Worm (Caenorhabditis elegans) whole organism, young adult: ENCODE measurements around the gene cpi-2.

Experiments
- B0019.2 ChIP-seq: fragments of 200-800 bp; sonication (Bioruptor generic); conservative IDR thresholded peaks from 2 replicates; pipeline ENCODE4 v1.3.6; 2022; ENCODE audit warnings: missing genetic modification reagents, missing genetic modification characterization, missing compliant biosample characterization
- C06A6.2 ChIP-seq: fragments of 200-800 bp; sonication (Bioruptor generic); conservative IDR thresholded peaks from 2 replicates; pipeline ENCODE4 v1.3.6; 2022; ENCODE audit warnings: missing genetic modification characterization, missing compliant biosample characterization
- D2030.7 ChIP-seq: fragments of 200-800 bp; sonication (Bioruptor generic); IDR thresholded peaks from 2 replicates; pipeline ENCODE4 v1.3.6; 2022; ENCODE audit warnings: missing genetic modification reagents, missing genetic modification characterization, missing compliant biosample characterization
- F37B4.10 ChIP-seq: fragments of 200-800 bp; sonication (Bioruptor generic); IDR thresholded peaks from 2 replicates; pipeline ENCODE4 v1.3.6; 2022; ENCODE audit warnings: missing genetic modification characterization, missing compliant biosample characterization
- F39B2.1 ChIP-seq: fragments of 200-800 bp; sonication (Bioruptor generic); IDR thresholded peaks from 2 replicates; pipeline ENCODE4 v1.3.6; 2022; ENCODE audit warnings: missing genetic modification reagents, missing genetic modification characterization, missing compliant biosample characterization
- F55B11.4 ChIP-seq: sonication (generic microtip); optimal IDR thresholded peaks from 2 replicates; lab custom pipeline; 2016; ENCODE audit warnings: missing compliant biosample characterization, missing genetic modification characterization, borderline replicate concordance; ENCODE audit not compliant: insufficient read depth
- F57C9.4 ChIP-seq: sonication (generic microtip); optimal IDR thresholded peaks from 2 replicates; lab custom pipeline; 2017; ENCODE audit warnings: mild to moderate bottlenecking, missing genetic modification characterization, missing compliant biosample characterization
- K12H6.12 ChIP-seq: fragments of 200-800 bp; sonication (Bioruptor generic); optimal IDR thresholded peaks from 2 replicates; lab custom pipeline; 2018; ENCODE audit warnings: mild to moderate bottlenecking, missing genetic modification characterization, missing compliant biosample characterization
- T26A5.8 ChIP-seq: sonication (generic microtip); optimal IDR thresholded peaks from 2 replicates; lab custom pipeline; 2016; ENCODE audit warnings: missing genetic modification characterization, missing compliant biosample characterization
- Y53F4B.3 ChIP-seq: fragments of 200-800 bp; sonication (Bioruptor generic); IDR thresholded peaks from 2 replicates; pipeline ENCODE4 v1.3.6; 2022; ENCODE audit warnings: missing genetic modification reagents, missing genetic modification characterization, missing compliant biosample characterization
- akir-1 ChIP-seq: fragments of 200-800 bp; sonication (Bioruptor generic); optimal IDR thresholded peaks from 2 replicates; lab custom pipeline; 2018; ENCODE audit warnings: mild to moderate bottlenecking, missing genetic modification characterization, moderate library complexity, missing compliant biosample characterization
- aptf-2 ChIP-seq: fragments of 200-800 bp; sonication (Bioruptor generic); conservative IDR thresholded peaks from 2 replicates; pipeline ENCODE4 v1.3.6; 2022; ENCODE audit warnings: missing genetic modification reagents, missing genetic modification characterization, missing compliant biosample characterization
- atf-7 ChIP-seq: sonication (generic microtip); optimal IDR thresholded peaks from 2 replicates; lab custom pipeline; 2017; ENCODE audit warnings: mild to moderate bottlenecking, missing genetic modification characterization, missing compliant biosample characterization
- attf-3 ChIP-seq: fragments of 200-800 bp; sonication (Bioruptor generic); conservative IDR thresholded peaks from 2 replicates; pipeline ENCODE4 v1.3.6; 2022; ENCODE audit warnings: missing genetic modification reagents, missing genetic modification characterization, missing compliant biosample characterization
- bed-1 ChIP-seq: fragments of 200-800 bp; sonication (Bioruptor generic); IDR thresholded peaks from 2 replicates; pipeline ENCODE4 v1.3.6; 2022; ENCODE audit warnings: missing genetic modification reagents, missing genetic modification characterization, missing compliant biosample characterization
- bed-2 ChIP-seq: fragments of 200-800 bp; sonication (Bioruptor generic); IDR thresholded peaks from 2 replicates; pipeline ENCODE4 v1.3.6; 2022; ENCODE audit warnings: missing genetic modification reagents, missing genetic modification characterization, missing compliant biosample characterization
- ccch-3 ChIP-seq: fragments of 200-800 bp; sonication (Bioruptor generic); optimal IDR thresholded peaks from 2 replicates; lab custom pipeline; 2018; ENCODE audit warnings: mild to moderate bottlenecking, missing genetic modification characterization, missing compliant biosample characterization
- cebp-2 ChIP-seq: fragments of 200-800 bp; sonication (Bioruptor generic); IDR thresholded peaks from 2 replicates; pipeline ENCODE4 v1.3.6; 2022; ENCODE audit warnings: missing genetic modification characterization, missing compliant biosample characterization
- ceh-100 ChIP-seq: fragments of 200-800 bp; sonication (Bioruptor generic); IDR thresholded peaks from 2 replicates; pipeline ENCODE4 v1.3.6; 2022; ENCODE audit warnings: missing genetic modification reagents, missing genetic modification characterization, missing compliant biosample characterization
- ceh-79 ChIP-seq: sonication (generic microtip); optimal IDR thresholded peaks from 2 replicates; lab custom pipeline; 2017; ENCODE audit warnings: mild to moderate bottlenecking, missing genetic modification characterization, missing compliant biosample characterization
- die-1 ChIP-seq: sonication (generic microtip); optimal IDR thresholded peaks from 2 replicates; lab custom pipeline; 2016; ENCODE audit warnings: missing genotype, mild to moderate bottlenecking, missing genetic modification characterization, missing compliant biosample characterization
- egl-18 ChIP-seq: fragments of 200-800 bp; sonication (Bioruptor generic); IDR thresholded peaks from 2 replicates; pipeline ENCODE4 v1.3.6; 2022; ENCODE audit warnings: missing genetic modification reagents, missing genetic modification characterization, missing compliant biosample characterization
- egrh-3 ChIP-seq: fragments of 200-800 bp; sonication (Bioruptor generic); IDR thresholded peaks from 2 replicates; pipeline ENCODE4 v1.3.6; 2022; ENCODE audit warnings: missing genetic modification reagents, missing genetic modification characterization, missing compliant biosample characterization
- fkh-3 ChIP-seq: sonication (generic microtip); optimal IDR thresholded peaks from 2 replicates; lab custom pipeline; 2016; ENCODE audit warnings: mild to moderate bottlenecking, missing genetic modification characterization, missing compliant biosample characterization
- hmg-20 ChIP-seq: fragments of 200-800 bp; sonication (Bioruptor generic); IDR thresholded peaks from 2 replicates; pipeline ENCODE4 v1.3.6; 2022; ENCODE audit warnings: missing genetic modification reagents, missing genetic modification characterization, missing compliant biosample characterization
- hrde-1 ChIP-seq: sonication (generic microtip); optimal IDR thresholded peaks from 2 replicates; lab custom pipeline; 2016; ENCODE audit warnings: missing genetic modification characterization, mild to moderate bottlenecking, missing compliant biosample characterization, moderate library complexity, missing genotype, missing genetic modification reagents, borderline replicate concordance
- lag-1 ChIP-seq: fragments of 200-800 bp; sonication (Bioruptor generic); IDR thresholded peaks from 2 replicates; pipeline ENCODE4 v1.3.6; 2022; ENCODE audit warnings: missing genetic modification reagents, missing genetic modification characterization, missing compliant biosample characterization
- lin-26 ChIP-seq: fragments of 200-800 bp; sonication (Bioruptor generic); IDR thresholded peaks from 2 replicates; pipeline ENCODE4 v1.3.6; 2022; ENCODE audit warnings: missing genetic modification reagents, missing genetic modification characterization, missing compliant biosample characterization
- lin-40 ChIP-seq: sonication (generic microtip); optimal IDR thresholded peaks from 2 replicates; lab custom pipeline; 2016; ENCODE audit warnings: missing genetic modification characterization, mild to moderate bottlenecking, missing compliant biosample characterization, missing genotype, missing genetic modification reagents
- lin-54 ChIP-seq: fragments of 200-800 bp; sonication (Bioruptor generic); optimal IDR thresholded peaks from 2 replicates; lab custom pipeline; 2018; ENCODE audit warnings: mild to moderate bottlenecking, missing genetic modification characterization, missing compliant biosample characterization
- lsl-1 ChIP-seq: fragments of 200-800 bp; sonication (Bioruptor generic); optimal IDR thresholded peaks from 2 replicates; lab custom pipeline; 2018; ENCODE audit warnings: mild to moderate bottlenecking, missing genetic modification characterization, moderate library complexity, missing compliant biosample characterization
- lsy-27 ChIP-seq: sonication (generic microtip); optimal IDR thresholded peaks from 2 replicates; lab custom pipeline; 2017; ENCODE audit warnings: missing genetic modification characterization, mild to moderate bottlenecking, missing compliant biosample characterization, antibody characterized with exemption, missing genotype, borderline replicate concordance; ENCODE audit not compliant: insufficient read depth
- madf-8 ChIP-seq: fragments of 200-800 bp; sonication (Bioruptor generic); conservative IDR thresholded peaks from 2 replicates; pipeline ENCODE4 v1.3.6; 2022; ENCODE audit warnings: missing genetic modification reagents, missing genetic modification characterization, missing compliant biosample characterization
- mes-4 ChIP-seq: sonication (generic microtip); optimal IDR thresholded peaks from 2 replicates; lab custom pipeline; 2016; ENCODE audit warnings: missing genotype, missing genetic modification characterization, missing compliant biosample characterization
- mxl-1 ChIP-seq: sonication (generic microtip); optimal IDR thresholded peaks from 2 replicates; lab custom pipeline; 2016; ENCODE audit warnings: missing genetic modification characterization, missing compliant biosample characterization
- nfya-2 ChIP-seq: fragments of 200-800 bp; sonication (Bioruptor generic); IDR thresholded peaks from 2 replicates; pipeline ENCODE4 v1.3.6; 2022; ENCODE audit warnings: missing genetic modification reagents, missing genetic modification characterization, missing compliant biosample characterization
- nhr-179 ChIP-seq: sonication (generic microtip); optimal IDR thresholded peaks from 2 replicates; lab custom pipeline; 2016; ENCODE audit warnings: mild to moderate bottlenecking, missing genetic modification characterization, missing compliant biosample characterization
- nhr-27 ChIP-seq: fragments of 200-800 bp; sonication (Bioruptor generic); optimal IDR thresholded peaks from 2 replicates; lab custom pipeline; 2018; ENCODE audit warnings: mild to moderate bottlenecking, missing genetic modification characterization, moderate library complexity, missing compliant biosample characterization
- pbrm-1 ChIP-seq: fragments of 200-800 bp; sonication (Bioruptor generic); IDR thresholded peaks from 2 replicates; pipeline ENCODE4 v1.3.6; 2022; ENCODE audit warnings: missing genetic modification reagents, missing genetic modification characterization, missing compliant biosample characterization
- rcor-1 ChIP-seq: fragments of 200-800 bp; sonication (Bioruptor generic); IDR thresholded peaks from 2 replicates; pipeline ENCODE4 v1.3.6; 2022; ENCODE audit warnings: missing genetic modification reagents, missing genetic modification characterization, missing compliant biosample characterization
- rec-8 ChIP-seq, 2 experiments: sonication (generic microtip); optimal IDR thresholded peaks; 2 replicates each; lab custom pipeline; 2016; ENCODE audit warnings: mild to moderate bottlenecking in 2 of 2, missing genetic modification characterization in 2 of 2, missing genetic modification reagents in 2 of 2, missing genotype in 2 of 2, missing biosample characterization in 1 of 2, missing compliant biosample characterization in 1 of 2, moderate library complexity in 1 of 2
- repo-1 ChIP-seq: sonication (generic microtip); optimal IDR thresholded peaks from 2 replicates; lab custom pipeline; 2017; ENCODE audit warnings: mild to moderate bottlenecking, missing genetic modification characterization, missing compliant biosample characterization
- rpc-1 ChIP-seq, 2 experiments: fragments of 150-350 bp in 1 of 2; sonication (generic microtip) in 1 of 2; optimal IDR thresholded peaks; 2 replicates each; lab custom pipeline; 2014 to 2018; ENCODE audit warnings: missing biosample characterization in 1 of 2, missing genetic modification characterization in 1 of 2, missing genetic modification reagents in 1 of 2, missing genotype in 1 of 2
- snpc-1.1 ChIP-seq: sonication (generic microtip); optimal IDR thresholded peaks from 2 replicates; lab custom pipeline; 2017; ENCODE audit warnings: missing genetic modification characterization, mild to moderate bottlenecking, missing compliant biosample characterization, antibody characterized with exemption, moderate library complexity, missing genotype, missing genetic modification reagents; ENCODE audit not compliant: insufficient read depth
- snpc-3.4 ChIP-seq: sonication (generic microtip); optimal IDR thresholded peaks from 2 replicates; lab custom pipeline; 2017; ENCODE audit warnings: missing genetic modification characterization, mild to moderate bottlenecking, missing compliant biosample characterization, antibody characterized with exemption, moderate library complexity, missing genotype, missing genetic modification reagents
- unc-130 ChIP-seq: sonication (generic microtip); optimal IDR thresholded peaks from 2 replicates; lab custom pipeline; 2016; ENCODE audit warnings: missing genetic modification reagents, missing genetic modification characterization, missing compliant biosample characterization
- unc-62 ChIP-seq: fragments of 150-350 bp; optimal IDR thresholded peaks from 2 replicates; lab custom pipeline; 2014; ENCODE audit warnings: missing biosample characterization, missing genetic modification reagents, missing genetic modification characterization
- xnd-1 ChIP-seq: sonication (generic microtip); optimal IDR thresholded peaks from 2 replicates; lab custom pipeline; 2016; ENCODE audit warnings: missing genotype, missing genetic modification reagents, missing genetic modification characterization, missing compliant biosample characterization
- zim-3 ChIP-seq: sonication (generic microtip); optimal IDR thresholded peaks from 2 replicates; lab custom pipeline; 2017; ENCODE audit warnings: mild to moderate bottlenecking, missing genetic modification characterization, moderate library complexity, missing compliant biosample characterization

The cpi-2 gene

DNA sequence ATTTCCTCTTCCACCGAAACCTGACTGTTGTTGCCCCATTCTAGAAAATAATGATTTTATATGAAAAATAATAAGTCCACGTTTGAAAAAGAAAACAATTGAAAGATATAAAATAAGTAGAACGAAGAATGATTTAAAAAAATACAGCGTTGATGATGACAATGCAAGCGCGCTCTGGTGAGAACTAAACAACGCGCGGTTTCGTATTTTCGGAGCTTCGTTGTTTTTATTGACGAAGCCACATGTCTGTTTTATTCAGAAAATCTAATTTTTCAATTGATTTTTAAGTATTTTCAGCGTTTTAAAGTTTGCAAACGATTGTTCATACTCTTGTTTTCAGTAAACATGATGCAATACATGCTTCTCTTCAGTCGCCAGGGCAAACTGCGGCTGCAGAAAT, 26.2 kb upstream of the cpi-2 start, which contains the start of the genes rpt-2 and aps-1 (continued):
- TF ChIP-seq hmg-20: no peak
- TF ChIP-seq F57C9.4: no peak
- TF ChIP-seq egrh-3 (GFP tag; lab: Robert Waterston, UW): no peak
- no peak for TF ChIP-seq atf-7 (tag; lab: Kevin White, UChicago)
- TF ChIP-seq xnd-1: no peak
- TF ChIP-seq unc-130 (GFP tag; lab: Kevin White, UChicago): no peak
- no peak for TF ChIP-seq die-1 (tag; lab: Kevin White, UChicago)
- TF ChIP-seq lin-26 (GFP tag; lab: Robert Waterston, UW): no peak
- TF ChIP-seq Y53F4B.3 (GFP tag; lab: Robert Waterston, UW): no peak
- TF ChIP-seq akir-1 (GFP tag; lab: Kevin White, UChicago): no peak
- TF ChIP-seq unc-62: no peak
- TF ChIP-seq D2030.7 (GFP tag; lab: Robert Waterston, UW): no peak
- TF ChIP-seq fkh-3 (tag; lab: Kevin White, UChicago): no peak
- no peak for TF ChIP-seq rcor-1 (GFP tag; lab: Robert Waterston, UW)
- TF ChIP-seq ccch-3 (GFP tag; lab: Kevin White, UChicago): no peak
- no peak for TF ChIP-seq hrde-1 (tag; lab: Kevin White, UChicago)
- TF ChIP-seq F39B2.1 (GFP tag; lab: Robert Waterston, UW): no peak
- peak; percentile 99 for TF ChIP-seq attf-3 (GFP tag; lab: Robert Waterston, UW)
- no peak for TF ChIP-seq nfya-2 (GFP tag; lab: Robert Waterston, UW)
- TF ChIP-seq madf-8: no peak
- no peak for TF ChIP-seq repo-1 (tag; lab: Kevin White, UChicago)
- peak; percentile 45 for TF ChIP-seq snpc-3.4 (tag; lab: Kevin White, UChicago)
- no peak for TF ChIP-seq lag-1 (GFP tag; lab: Robert Waterston, UW)
- TF ChIP-seq lin-54 (GFP tag; lab: Kevin White, UChicago): peak; percentile 34
- TF ChIP-seq F37B4.10 (GFP tag; lab: Robert Waterston, UW): no peak
- peak; percentile 58 for TF ChIP-seq lin-40 (tag; lab: Kevin White, UChicago)
- TF ChIP-seq lsl-1 (GFP tag; lab: Kevin White, UChicago): peak; percentile 15
- no peak for TF ChIP-seq zim-3 (tag; lab: Kevin White, UChicago)
- no peak for TF ChIP-seq bed-1 (GFP tag; lab: Robert Waterston, UW)
- TF ChIP-seq ceh-79: no peak
- TF ChIP-seq F55B11.4 (tag; lab: Kevin White, UChicago): no peak
- no peak for TF ChIP-seq B0019.2 (GFP tag; lab: Robert Waterston, UW)
- no peak for TF ChIP-seq cebp-2 (GFP tag; lab: Robert Waterston, UW)
- TF ChIP-seq K12H6.12: no peak
- no peak for TF ChIP-seq snpc-1.1
- no peak for TF ChIP-seq aptf-2 (GFP tag; lab: Robert Waterston, UW)
- TF ChIP-seq C06A6.2 (GFP tag; lab: Robert Waterston, UW): no peak; the same call in 1 of the 2 replicates
- no peak for TF ChIP-seq mxl-1
- TF ChIP-seq lsy-27 (tag; lab: Kevin White, UChicago): no peak
- TF ChIP-seq pbrm-1 (GFP tag; lab: Robert Waterston, UW): no peak
- no peak for TF ChIP-seq nhr-27 (tag; lab: Kevin White, UChicago)
- no peak for TF ChIP-seq rpc-1 (optimal IDR thresholded peaks at IDR 0.05; lab: Kevin White, UChicago)
- no peak for TF ChIP-seq rpc-1 (tag; optimal IDR thresholded peaks at IDR 0.05; lab: Kevin White, UChicago)
- no peak for TF ChIP-seq rec-8 (tag; optimal IDR thresholded peaks at IDR 0.05; lab: Kevin White, UChicago)
- no peak for TF ChIP-seq bed-2
- no peak for TF ChIP-seq nhr-179 (tag; lab: Kevin White, UChicago)
- no peak for TF ChIP-seq egl-18 (GFP tag; lab: Robert Waterston, UW)
- no peak for TF ChIP-seq ceh-100 (GFP tag; lab: Robert Waterston, UW)
- no peak for TF ChIP-seq mes-4 (tag; lab: Kevin White, UChicago)
- TF ChIP-seq T26A5.8 (tag; lab: Kevin White, UChicago): no peak
